Worm (Caenorhabditis elegans): Measurements from ENCODE around the gene kat-1.

Gene kat-1

DNA sequence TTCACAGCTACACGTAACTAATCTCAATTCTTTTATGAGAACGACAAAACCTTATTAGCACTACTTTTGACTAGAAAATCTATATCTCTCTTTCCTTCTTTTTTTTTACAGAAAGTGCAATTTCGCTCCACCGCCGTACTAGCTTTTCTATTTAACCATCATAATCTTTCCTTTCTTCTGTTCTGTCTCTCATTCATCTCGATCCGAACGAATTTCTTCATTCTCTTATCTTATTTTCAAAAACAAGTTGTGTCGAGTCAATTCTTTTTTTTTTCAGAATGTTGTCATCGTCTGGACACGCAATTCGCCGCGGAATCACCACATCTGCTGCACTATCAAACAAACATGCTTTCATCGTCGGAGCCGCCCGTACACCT, at the start of gene kat-1:
kat-1 (plus strand) TSS at position 278 of the 377 bp plus-strand sequence.
- no peak for TF ChIP-seq pha-4 (tag; optimal IDR thresholded peaks at IDR 0.05)
- no peak for TF ChIP-seq snpc-4 (tag; optimal IDR thresholded peaks at IDR 0.05)
- TF ChIP-seq lin-15B (tag; optimal IDR thresholded peaks at IDR 0.05) = no peak
- no peak for TF ChIP-seq mdl-1 (tag; optimal IDR thresholded peaks at IDR 0.05)
- TF ChIP-seq elt-1 (tag; optimal IDR thresholded peaks at IDR 0.05) = no peak
- TF ChIP-seq skn-1 (tag; optimal IDR thresholded peaks at IDR 0.05) = no peak
- no peak for TF ChIP-seq sea-2 (GFP tag; optimal IDR thresholded peaks at IDR 0.05)
- TF ChIP-seq R02D3.7 (tag; optimal IDR thresholded peaks at IDR 0.05) = no peak
- TF ChIP-seq nhr-11 (tag; optimal IDR thresholded peaks at IDR 0.05) = no peak
- no peak for TF ChIP-seq egl-27 (tag; optimal IDR thresholded peaks at IDR 0.05)
- no peak for TF ChIP-seq hmg-11 (tag; optimal IDR thresholded peaks at IDR 0.05)
- no peak for TF ChIP-seq nhr-67 (tag; optimal IDR thresholded peaks at IDR 0.05)
- no peak for TF ChIP-seq ceh-28 (tag; optimal IDR thresholded peaks at IDR 0.05)
- no peak for TF ChIP-seq lsy-12 (tag; optimal IDR thresholded peaks at IDR 0.05)
- TF ChIP-seq elt-2 (tag; optimal IDR thresholded peaks at IDR 0.05) = no peak

DNA sequence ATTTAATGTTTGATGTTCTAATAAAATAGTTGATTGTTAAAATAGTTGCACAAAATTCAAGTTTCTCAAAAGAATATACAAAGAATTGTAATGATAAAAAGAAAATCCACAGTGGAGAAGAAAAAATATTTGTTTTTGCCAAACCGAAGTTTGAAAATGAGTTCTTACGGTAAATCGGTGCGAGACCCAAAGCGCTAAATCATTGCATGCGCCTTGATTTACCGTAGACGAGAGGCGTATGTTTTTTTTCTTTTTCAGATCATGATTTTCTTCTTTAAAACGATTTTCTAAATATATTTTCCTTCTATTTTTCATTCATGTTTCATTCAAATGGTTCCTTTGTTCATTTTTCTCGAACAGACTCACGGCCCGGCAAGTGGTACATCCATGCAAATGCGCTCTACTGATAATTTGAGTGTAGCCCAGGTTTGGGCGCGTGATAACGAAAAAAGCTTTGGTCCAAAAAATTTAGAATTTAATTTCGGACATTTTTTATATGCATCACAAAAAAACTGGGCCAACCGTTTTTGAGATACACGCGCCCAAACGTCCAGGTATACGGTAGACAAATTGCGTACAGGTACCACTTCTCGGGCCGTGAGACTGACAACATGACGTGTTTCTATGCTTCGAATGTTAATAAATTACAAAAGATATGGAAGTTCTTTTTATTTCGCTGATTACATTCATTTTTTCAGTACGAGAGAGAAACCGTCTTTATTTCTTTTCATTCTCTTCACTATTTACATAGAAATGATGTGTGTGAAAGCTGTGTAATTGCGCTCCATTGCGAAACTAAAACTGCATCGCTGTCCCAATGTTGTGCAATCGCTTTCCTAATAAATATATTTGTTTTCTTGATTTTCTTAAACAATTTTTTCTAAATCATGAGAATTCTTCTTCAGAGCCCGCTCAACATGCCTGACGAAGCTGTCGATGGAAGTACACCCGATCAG, 48.4 kb upstream of the kat-1 start, which contains the start of gene znf-598:
znf-598 (plus strand) TSS at position 906 of the 956 bp plus-strand sequence.
- TF ChIP-seq snpc-4 (tag; optimal IDR thresholded peaks at IDR 0.05) (peak; percentile 64), pqm-1 (tag; optimal IDR thresholded peaks at IDR 0.05) (peak; percentile 40), nhr-11 (tag; optimal IDR thresholded peaks at IDR 0.05) (no peak), elt-2 (tag; optimal IDR thresholded peaks at IDR 0.05) (peak; percentile 72), nhr-237 (tag; optimal IDR thresholded peaks at IDR 0.05) (no peak), nhr-28 (tag; optimal IDR thresholded peaks at IDR 0.05) (no peak), lin-15B (tag; optimal IDR thresholded peaks at IDR 0.05) (peak; percentile 64), nhr-23 (tag; optimal IDR thresholded peaks at IDR 0.05) (peak; percentile 16), pha-4 (tag; optimal IDR thresholded peaks at IDR 0.05) (peak; percentile 84), skn-1 (tag; optimal IDR thresholded peaks at IDR 0.05) (no peak), mml-1 (tag; optimal IDR thresholded peaks at IDR 0.05) (no peak)

DNA sequence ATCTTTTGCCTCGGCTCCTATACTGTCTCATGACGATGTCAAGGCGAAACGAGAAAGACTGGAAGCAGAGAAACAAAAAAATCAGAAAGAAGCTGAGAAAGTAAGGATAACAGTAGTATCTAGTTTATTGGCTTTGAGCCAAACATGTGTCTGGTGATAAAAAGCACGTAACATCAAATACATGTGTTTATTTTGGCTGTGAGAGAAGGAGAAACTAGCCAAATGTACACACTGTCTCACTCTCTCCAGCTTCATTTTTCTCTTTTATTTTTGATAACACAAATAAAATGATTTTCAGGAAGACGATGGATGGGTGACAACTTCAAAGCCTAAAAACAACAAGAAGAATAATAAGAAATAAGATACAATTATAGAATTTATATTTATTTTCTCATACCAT, 44.1 kb upstream of the kat-1 start:
- TF ChIP-seq pha-4 (tag; optimal IDR thresholded peaks at IDR 0.05) (peak; percentile 68), ceh-9 (tag; optimal IDR thresholded peaks at IDR 0.05) (no peak)

DNA sequence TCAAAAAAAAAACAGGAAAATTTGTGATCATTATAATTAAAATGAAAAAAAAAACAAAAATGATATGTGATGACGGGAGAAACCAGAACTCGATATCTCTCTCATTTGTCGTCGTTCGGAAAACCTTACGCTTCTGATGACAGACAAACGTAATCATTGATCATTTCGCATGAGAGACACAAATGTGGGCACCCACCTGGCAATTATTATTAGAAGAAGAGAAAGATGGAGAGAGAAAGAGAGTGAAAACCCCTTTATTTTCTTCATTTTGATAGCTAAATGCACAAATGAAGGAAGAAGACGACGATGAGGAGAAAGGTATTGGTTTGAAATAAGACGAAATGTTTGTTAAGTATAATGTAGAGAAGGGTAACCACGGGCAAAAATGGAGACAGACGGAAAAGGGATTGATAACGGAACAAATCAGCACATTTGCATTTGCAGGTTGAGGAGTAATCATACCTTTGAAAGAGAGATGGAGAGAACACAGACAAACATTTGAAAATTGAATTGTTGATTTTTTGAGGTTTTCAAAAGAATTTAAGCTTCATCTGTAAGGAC, 42.4 kb upstream of the kat-1 start:
- TF ChIP-seq ceh-16 (tag; optimal IDR thresholded peaks at IDR 0.05) (no peak), pqm-1 (tag; optimal IDR thresholded peaks at IDR 0.05) (peak; percentile 63), ceh-28 (tag; optimal IDR thresholded peaks at IDR 0.05) (no peak), unc-39 (tag; optimal IDR thresholded peaks at IDR 0.05) (no peak), pha-4 (tag; optimal IDR thresholded peaks at IDR 0.05) (peak; percentile 47), ZK546.5 (tag; optimal IDR thresholded peaks at IDR 0.05) (no peak), nhr-12 (tag; optimal IDR thresholded peaks at IDR 0.05) (no peak), elt-2 (tag; optimal IDR thresholded peaks at IDR 0.05) (peak; percentile 78), nfya-1 (tag; optimal IDR thresholded peaks at IDR 0.05; ENCODE audit: insufficient read depth) (no peak)

DNA sequence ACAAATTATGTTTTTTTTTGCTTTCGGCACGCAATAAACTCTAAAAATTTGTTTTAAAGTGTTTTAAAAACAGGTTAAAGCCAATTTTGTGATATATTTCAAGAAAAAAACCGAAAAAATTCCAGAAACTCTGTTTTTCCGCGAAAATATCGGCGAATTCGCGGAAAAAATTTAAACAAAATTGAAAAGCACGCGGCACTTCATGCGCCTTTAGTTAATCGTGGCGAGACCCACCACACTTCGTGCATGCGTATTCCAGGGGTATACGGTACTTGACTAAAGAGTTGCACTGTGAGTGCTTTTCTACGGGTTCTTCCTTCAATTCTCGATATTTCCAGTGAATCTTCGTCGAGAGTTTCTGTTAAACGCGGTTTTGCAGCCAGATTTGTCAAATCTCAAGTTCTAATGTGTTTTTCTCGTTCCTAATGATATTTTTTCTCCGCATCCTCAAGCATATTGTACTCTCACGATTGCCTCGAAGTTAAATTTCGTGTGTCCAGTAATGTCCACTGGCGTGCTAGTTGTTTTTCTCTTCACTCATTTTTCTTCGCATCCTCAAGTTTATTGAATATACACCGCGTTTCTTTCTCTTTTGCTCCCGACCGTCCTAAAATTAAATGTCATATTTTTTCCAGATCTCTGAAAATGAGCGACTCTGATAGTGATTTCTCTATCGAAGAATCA, 35.8 kb upstream of the kat-1 start, which contains the start of gene cin-4:
cin-4 (plus strand) TSS at position 634 of the 684 bp plus-strand sequence.
- no peak for TF ChIP-seq pqm-1 (tag; optimal IDR thresholded peaks at IDR 0.05)

DNA sequence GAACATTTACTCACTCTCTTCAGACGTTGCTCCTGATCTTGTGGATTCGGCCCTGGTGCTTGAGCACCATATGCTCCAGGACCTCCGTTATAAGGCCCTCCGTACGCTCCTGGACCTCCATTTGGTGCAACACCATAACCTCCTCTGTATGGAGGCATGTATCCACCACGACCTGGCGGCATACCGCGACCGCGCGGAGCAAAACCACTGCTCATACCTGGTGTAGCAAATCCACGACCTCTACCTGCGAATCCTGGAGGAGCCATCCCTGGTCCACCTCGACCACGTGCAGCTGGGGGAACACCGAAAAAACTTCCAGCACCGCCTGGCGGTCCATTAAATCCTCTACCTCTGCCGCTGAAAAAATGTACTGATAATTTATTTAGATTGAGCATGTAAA, 24.1 kb upstream of the kat-1 start:
- no peak for TF ChIP-seq fkh-2 (tag; optimal IDR thresholded peaks at IDR 0.05)
- TF ChIP-seq unc-39 (tag; optimal IDR thresholded peaks at IDR 0.05) = no peak
- no peak for TF ChIP-seq ama-1 (optimal IDR thresholded peaks at IDR 0.05)
- TF ChIP-seq nhr-67 (tag; optimal IDR thresholded peaks at IDR 0.05) = no peak
- no peak for TF ChIP-seq nhr-28 (tag; optimal IDR thresholded peaks at IDR 0.05)
- TF ChIP-seq elt-2 (tag; optimal IDR thresholded peaks at IDR 0.05) = no peak
- TF ChIP-seq nhr-12 (tag; optimal IDR thresholded peaks at IDR 0.05) = no peak
- TF ChIP-seq ceh-82 (tag; optimal IDR thresholded peaks at IDR 0.05) = no peak
- TF ChIP-seq nhr-237 (tag; optimal IDR thresholded peaks at IDR 0.05) = no peak
- no peak for TF ChIP-seq R02D3.7 (tag; optimal IDR thresholded peaks at IDR 0.05)
- no peak for TF ChIP-seq unc-62 (GFP tag; optimal IDR thresholded peaks at IDR 0.05)

Measured in whole organism, L3 larva.